Worm (Caenorhabditis elegans) whole organism, young adult: ENCODE measurements around the gene hlh-6.

ENCODE experiments used
- B0336.3 ChIP-seq: fragments of 200-800 bp; sonication (Bioruptor generic); IDR thresholded peaks from 2 replicates; pipeline ENCODE4 v1.3.6; 2022; ENCODE audit warnings: missing genetic modification characterization, missing compliant biosample characterization
- F10E7.11 ChIP-seq: sonication (generic microtip); optimal IDR thresholded peaks from 2 replicates; lab custom pipeline; 2017; ENCODE audit warnings: mild to moderate bottlenecking, missing genetic modification characterization, moderate library complexity, missing compliant biosample characterization
- F23B12.7 ChIP-seq: sonication (generic microtip); optimal IDR thresholded peaks from 2 replicates; lab custom pipeline; 2017; ENCODE audit warnings: missing genetic modification characterization, mild to moderate bottlenecking, missing compliant biosample characterization, antibody characterized with exemption, moderate library complexity; ENCODE audit not compliant: insufficient read depth
- F33H1.4 ChIP-seq: fragments of 200-800 bp; sonication (Bioruptor generic); IDR thresholded peaks from 2 replicates; pipeline ENCODE4 v1.3.6; 2022; ENCODE audit warnings: missing genetic modification reagents, missing genetic modification characterization, missing compliant biosample characterization
- F37B4.10 ChIP-seq: fragments of 200-800 bp; sonication (Bioruptor generic); IDR thresholded peaks from 2 replicates; pipeline ENCODE4 v1.3.6; 2022; ENCODE audit warnings: missing genetic modification characterization, missing compliant biosample characterization
- F52B5.7 ChIP-seq: sonication (generic microtip); optimal IDR thresholded peaks from 2 replicates; lab custom pipeline; 2016; ENCODE audit warnings: mild to moderate bottlenecking, missing genetic modification characterization, missing compliant biosample characterization
- F55B11.4 ChIP-seq: sonication (generic microtip); optimal IDR thresholded peaks from 2 replicates; lab custom pipeline; 2016; ENCODE audit warnings: missing compliant biosample characterization, missing genetic modification characterization, borderline replicate concordance; ENCODE audit not compliant: insufficient read depth
- F57C9.4 ChIP-seq: sonication (generic microtip); optimal IDR thresholded peaks from 2 replicates; lab custom pipeline; 2017; ENCODE audit warnings: mild to moderate bottlenecking, missing genetic modification characterization, missing compliant biosample characterization
- K12H6.12 ChIP-seq: fragments of 200-800 bp; sonication (Bioruptor generic); optimal IDR thresholded peaks from 2 replicates; lab custom pipeline; 2018; ENCODE audit warnings: mild to moderate bottlenecking, missing genetic modification characterization, missing compliant biosample characterization
- Y95B8A.8 ChIP-seq: fragments of 200-800 bp; sonication (Bioruptor generic); IDR thresholded peaks from 2 replicates; pipeline ENCODE4 v1.3.6; 2022; ENCODE audit warnings: missing genetic modification reagents, missing genetic modification characterization, missing compliant biosample characterization
- aptf-3 ChIP-seq: fragments of 200-800 bp; sonication (Bioruptor generic); IDR thresholded peaks from 2 replicates; pipeline ENCODE4 v1.3.6; 2022; ENCODE audit warnings: missing genetic modification characterization, missing compliant biosample characterization
- bed-1 ChIP-seq: fragments of 200-800 bp; sonication (Bioruptor generic); IDR thresholded peaks from 2 replicates; pipeline ENCODE4 v1.3.6; 2022; ENCODE audit warnings: missing genetic modification reagents, missing genetic modification characterization, missing compliant biosample characterization
- ccch-3 ChIP-seq: fragments of 200-800 bp; sonication (Bioruptor generic); optimal IDR thresholded peaks from 2 replicates; lab custom pipeline; 2018; ENCODE audit warnings: mild to moderate bottlenecking, missing genetic modification characterization, missing compliant biosample characterization
- cebp-1 ChIP-seq, 2 experiments: fragments of 200-800 bp in 1 of 2; sonication (Bioruptor generic) in 1 of 2; sonication (generic microtip) in 1 of 2; IDR thresholded peaks in 1 of 2; optimal IDR thresholded peaks in 1 of 2; 2 replicates each; pipeline versions ENCODE4 v1.3.6 to Lab custom; 2017 to 2022; ENCODE audit warnings: missing compliant biosample characterization in 2 of 2, missing genetic modification characterization in 2 of 2, mild to moderate bottlenecking in 1 of 2, missing genetic modification reagents in 1 of 2, moderate library complexity in 1 of 2
- ceh-79 ChIP-seq: sonication (generic microtip); optimal IDR thresholded peaks from 2 replicates; lab custom pipeline; 2017; ENCODE audit warnings: mild to moderate bottlenecking, missing genetic modification characterization, missing compliant biosample characterization
- chd-7 ChIP-seq: sonication (generic microtip); optimal IDR thresholded peaks from 2 replicates; lab custom pipeline; 2016; ENCODE audit warnings: mild to moderate bottlenecking, missing genetic modification characterization, moderate library complexity, missing compliant biosample characterization
- egl-18 ChIP-seq: fragments of 200-800 bp; sonication (Bioruptor generic); IDR thresholded peaks from 2 replicates; pipeline ENCODE4 v1.3.6; 2022; ENCODE audit warnings: missing genetic modification reagents, missing genetic modification characterization, missing compliant biosample characterization
- gei-17 ChIP-seq: fragments of 200-800 bp; sonication (Bioruptor generic); optimal IDR thresholded peaks from 2 replicates; lab custom pipeline; 2018; ENCODE audit warnings: mild to moderate bottlenecking, missing genetic modification characterization, missing compliant biosample characterization
- him-1 ChIP-seq: sonication (generic microtip); optimal IDR thresholded peaks from 2 replicates; lab custom pipeline; 2016; ENCODE audit warnings: missing genotype, missing genetic modification reagents, missing genetic modification characterization, missing compliant biosample characterization
- let-526 ChIP-seq: fragments of 200-800 bp; sonication (Bioruptor generic); IDR thresholded peaks from 2 replicates; pipeline ENCODE4 v1.3.6; 2022; ENCODE audit warnings: missing genetic modification reagents, missing genetic modification characterization, missing compliant biosample characterization
- let-607 ChIP-seq, 2 experiments: fragments of 200-800 bp in 1 of 2; sonication (Bioruptor generic) in 1 of 2; sonication (generic microtip) in 1 of 2; optimal IDR thresholded peaks; 2 replicates each; lab custom pipeline; 2016 to 2018; ENCODE audit warnings: mild to moderate bottlenecking in 2 of 2, missing compliant biosample characterization in 2 of 2, missing genetic modification characterization in 2 of 2, moderate library complexity in 2 of 2, missing genotype in 1 of 2
- lir-1 ChIP-seq: fragments of 200-800 bp; sonication (Bioruptor generic); conservative IDR thresholded peaks from 2 replicates; pipeline ENCODE4 v1.3.6; 2022; ENCODE audit warnings: missing genetic modification reagents, missing genetic modification characterization, missing compliant biosample characterization
- lsy-27 ChIP-seq: sonication (generic microtip); optimal IDR thresholded peaks from 2 replicates; lab custom pipeline; 2017; ENCODE audit warnings: missing genetic modification characterization, mild to moderate bottlenecking, missing compliant biosample characterization, antibody characterized with exemption, missing genotype, borderline replicate concordance; ENCODE audit not compliant: insufficient read depth
- madf-10 ChIP-seq: sonication (generic microtip); optimal IDR thresholded peaks from 2 replicates; lab custom pipeline; 2016; ENCODE audit warnings: mild to moderate bottlenecking, missing genetic modification characterization, missing compliant biosample characterization
- madf-8 ChIP-seq: fragments of 200-800 bp; sonication (Bioruptor generic); conservative IDR thresholded peaks from 2 replicates; pipeline ENCODE4 v1.3.6; 2022; ENCODE audit warnings: missing genetic modification reagents, missing genetic modification characterization, missing compliant biosample characterization
- nhr-120 ChIP-seq: fragments of 200-800 bp; sonication (Bioruptor generic); IDR thresholded peaks from 2 replicates; pipeline ENCODE4 v1.3.6; 2022; ENCODE audit warnings: missing genetic modification characterization, missing compliant biosample characterization
- nhr-27 ChIP-seq: fragments of 200-800 bp; sonication (Bioruptor generic); optimal IDR thresholded peaks from 2 replicates; lab custom pipeline; 2018; ENCODE audit warnings: mild to moderate bottlenecking, missing genetic modification characterization, moderate library complexity, missing compliant biosample characterization
- nhr-80 ChIP-seq: sonication (generic microtip); optimal IDR thresholded peaks from 2 replicates; lab custom pipeline; 2016; ENCODE audit warnings: missing genetic modification characterization, missing compliant biosample characterization
- pha-4 ChIP-seq: fragments of 150-350 bp; sonication (generic microtip); optimal IDR thresholded peaks from 2 replicates; lab custom pipeline; 2014; ENCODE audit warnings: missing biosample characterization, missing genetic modification reagents, missing genetic modification characterization
- rcor-1 ChIP-seq: fragments of 200-800 bp; sonication (Bioruptor generic); IDR thresholded peaks from 2 replicates; pipeline ENCODE4 v1.3.6; 2022; ENCODE audit warnings: missing genetic modification reagents, missing genetic modification characterization, missing compliant biosample characterization
- repo-1 ChIP-seq: sonication (generic microtip); optimal IDR thresholded peaks from 2 replicates; lab custom pipeline; 2017; ENCODE audit warnings: mild to moderate bottlenecking, missing genetic modification characterization, missing compliant biosample characterization
- rpc-1 ChIP-seq, 2 experiments: fragments of 150-350 bp in 1 of 2; sonication (generic microtip) in 1 of 2; optimal IDR thresholded peaks; 2 replicates each; lab custom pipeline; 2014 to 2018; ENCODE audit warnings: missing biosample characterization in 1 of 2, missing genetic modification characterization in 1 of 2, missing genetic modification reagents in 1 of 2, missing genotype in 1 of 2
- snpc-3.4 ChIP-seq: sonication (generic microtip); optimal IDR thresholded peaks from 2 replicates; lab custom pipeline; 2017; ENCODE audit warnings: missing genetic modification characterization, mild to moderate bottlenecking, missing compliant biosample characterization, antibody characterized with exemption, moderate library complexity, missing genotype, missing genetic modification reagents
- snpc-4 ChIP-seq, 5 experiments: fragments of 150-350 bp in 1 of 5; sonication (generic microtip) in 4 of 5; optimal IDR thresholded peaks; 2 replicates each; lab custom pipeline; 2014 to 2018; ENCODE audit warnings: missing genetic modification characterization in 5 of 5, missing biosample characterization in 3 of 5, antibody characterized with exemption in 2 of 5, mild to moderate bottlenecking in 2 of 5, missing compliant biosample characterization in 2 of 5, missing genotype in 2 of 5, moderate library complexity in 2 of 5, missing genetic modification reagents in 1 of 5
- zfh-2 ChIP-seq: fragments of 200-800 bp; sonication (Bioruptor generic); conservative IDR thresholded peaks from 2 replicates; pipeline ENCODE4 v1.3.6; 2022; ENCODE audit warnings: missing genetic modification reagents, missing genetic modification characterization, missing compliant biosample characterization
- zim-3 ChIP-seq: sonication (generic microtip); optimal IDR thresholded peaks from 2 replicates; lab custom pipeline; 2017; ENCODE audit warnings: mild to moderate bottlenecking, missing genetic modification characterization, moderate library complexity, missing compliant biosample characterization
- ztf-18 ChIP-seq: sonication (generic microtip); optimal IDR thresholded peaks from 2 replicates; lab custom pipeline; 2016; ENCODE audit warnings: missing genotype, mild to moderate bottlenecking, missing genetic modification characterization, missing compliant biosample characterization
- ztf-22 ChIP-seq: fragments of 200-800 bp; sonication (Bioruptor generic); optimal IDR thresholded peaks from 2 replicates; lab custom pipeline; 2018; ENCODE audit warnings: mild to moderate bottlenecking, missing genetic modification characterization, moderate library complexity, missing compliant biosample characterization

The hlh-6 gene

DNA sequence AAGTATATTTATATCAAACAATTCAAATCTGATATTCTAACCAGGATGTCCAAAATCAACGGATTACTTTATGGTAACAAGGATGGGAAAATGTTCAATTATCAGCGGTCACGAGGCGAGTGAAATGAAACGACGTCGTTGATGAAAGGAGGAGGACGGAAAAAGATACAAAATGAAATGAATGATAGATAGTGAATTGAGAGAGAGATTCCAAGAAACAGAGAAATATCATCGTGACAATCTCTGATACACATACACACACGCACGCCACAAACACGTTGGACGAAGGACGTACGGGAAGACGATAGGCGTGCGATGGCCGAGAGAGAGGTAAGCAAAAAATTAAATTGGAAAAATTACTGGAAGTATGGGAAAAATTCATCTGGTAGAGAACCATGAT, 13.6 kb downstream of the hlh-6 start (continued):
- TF ChIP-seq lir-1 (GFP tag; lab: Robert Waterston, UW) (no peak), let-607 (tag; optimal IDR thresholded peaks at IDR 0.05; lab: Kevin White, UChicago) (peak; percentile 74 to 83), F23B12.7 (tag; lab: Kevin White, UChicago) (no peak), aptf-3 (GFP tag; lab: Robert Waterston, UW) (no peak), zfh-2 (GFP tag; lab: Robert Waterston, UW) (no peak), snpc-4 (GFP tag; optimal IDR thresholded peaks at IDR 0.05; lab: Kevin White, UChicago) (no peak), snpc-4 (tag; optimal IDR thresholded peaks at IDR 0.05; lab: Kevin White, UChicago) (no peak), cebp-1 (GFP tag; IDR thresholded peaks at IDR 0.05; lab: Robert Waterston, UW) (no peak), cebp-1 (tag; optimal IDR thresholded peaks at IDR 0.05; lab: Kevin White, UChicago) (peak; percentile 33), ztf-22 (peak; percentile 26), let-526 (GFP tag; lab: Robert Waterston, UW) (no peak), F37B4.10 (no peak), F52B5.7 (tag; lab: Kevin White, UChicago) (no peak), madf-8 (no peak), F10E7.11 (tag; lab: Kevin White, UChicago) (no peak), chd-7 (peak; percentile 49), him-1 (tag; lab: Kevin White, UChicago) (no peak), bed-1 (GFP tag; lab: Robert Waterston, UW) (no peak), ceh-79 (tag; lab: Kevin White, UChicago) (no peak), F55B11.4 (tag; lab: Kevin White, UChicago) (no peak), snpc-3.4 (tag; lab: Kevin White, UChicago) (no peak), pha-4 (no peak), F33H1.4 (GFP tag; lab: Robert Waterston, UW) (no peak), madf-10 (tag; lab: Kevin White, UChicago) (no peak), ccch-3 (GFP tag; lab: Kevin White, UChicago) (no peak), K12H6.12 (tag; lab: Kevin White, UChicago) (no peak), nhr-120 (no peak), gei-17 (no peak), Y95B8A.8 (GFP tag; lab: Robert Waterston, UW) (no peak), B0336.3 (GFP tag; lab: Robert Waterston, UW) (no peak), lsy-27 (no peak), rpc-1 (optimal IDR thresholded peaks at IDR 0.05; lab: Kevin White, UChicago) (no peak), rpc-1 (tag; optimal IDR thresholded peaks at IDR 0.05; lab: Kevin White, UChicago) (no peak), rcor-1 (GFP tag; lab: Robert Waterston, UW) (no peak), ztf-18 (tag; lab: Kevin White, UChicago) (no peak), nhr-27 (tag; lab: Kevin White, UChicago) (no peak), egl-18 (no peak), repo-1 (no peak), zim-3 (tag; lab: Kevin White, UChicago) (no peak)
- TF ChIP-seq, all 124 proteins: peak for 19

DNA sequence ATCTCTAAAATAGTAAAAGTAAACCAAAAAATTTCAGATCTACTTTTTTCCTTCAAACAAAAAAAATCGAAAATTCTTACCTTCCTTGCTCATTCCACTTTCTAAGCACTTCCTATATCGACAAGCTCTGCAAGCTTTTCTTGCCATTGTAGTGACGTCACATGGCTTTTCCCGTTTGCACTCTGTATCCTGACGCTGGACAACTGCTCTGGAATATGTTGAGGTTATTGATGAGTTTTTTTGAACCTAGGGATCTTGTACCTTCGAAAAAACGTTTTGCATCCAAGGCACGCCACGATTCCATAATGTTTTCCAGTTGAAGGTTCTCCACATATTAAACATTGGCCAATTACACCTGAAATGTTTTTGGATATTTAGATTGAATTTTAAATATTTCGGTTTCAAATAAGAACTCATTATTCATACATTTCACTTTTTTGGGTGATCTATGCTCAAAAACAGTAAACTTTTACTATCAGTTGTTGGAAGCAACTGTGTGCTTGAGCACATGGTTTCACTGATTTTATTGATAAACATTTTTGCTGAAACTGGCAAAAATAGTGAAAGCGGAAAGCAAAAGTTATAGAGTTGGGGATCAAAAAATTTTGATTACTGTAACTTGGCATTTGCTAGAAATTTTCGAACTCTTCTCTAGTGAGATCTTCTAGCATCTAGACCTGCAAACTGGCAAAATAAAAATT, 14.5 kb downstream of the hlh-6 start:
- TF ChIP-seq F57C9.4 (tag; lab: Kevin White, UChicago), result no peak
- peak; percentile 34 for TF ChIP-seq nhr-80 (tag; lab: Kevin White, UChicago)
